Worm (Caenorhabditis elegans): ENCODE data around the gene T24H7.9.
A peak's percentile ranks its signal among the peaks of the same experiment; 100 is the strongest.

T24H7.9 gene

ce11 chrII:6223755-6224154 is 11.6 kb downstream of the T24H7.9 start:
- peak; percentile 57 for TF ChIP-seq nhr-85 (tag)
- peak; percentile 81 for TF ChIP-seq blmp-1 (tag; optimal IDR thresholded peaks at IDR 0.05)
- TF ChIP-seq nhr-237 (tag; optimal IDR thresholded peaks at IDR 0.05) = no peak

- no peak for TF ChIP-seq elt-2 (tag; optimal IDR thresholded peaks at IDR 0.05)
- no peak for TF ChIP-seq tlp-1 (tag; optimal IDR thresholded peaks at IDR 0.05)
- TF ChIP-seq nhr-12 (tag; optimal IDR thresholded peaks at IDR 0.05) = no peak
- no peak for TF ChIP-seq lin-35 (GFP tag; optimal IDR thresholded peaks at IDR 0.05)
- no peak for TF ChIP-seq aha-1 (tag; optimal IDR thresholded peaks at IDR 0.05)
- TF ChIP-seq mdl-1 (tag; optimal IDR thresholded peaks at IDR 0.05) = no peak
- no peak for TF ChIP-seq sox-4 (tag; optimal IDR thresholded peaks at IDR 0.05)
- TF ChIP-seq dpl-1 (GFP tag; optimal IDR thresholded peaks at IDR 0.05) = no peak
- no peak for TF ChIP-seq vab-15 (tag; optimal IDR thresholded peaks at IDR 0.05)
- TF ChIP-seq isw-1 (GFP tag; IDR thresholded peaks at IDR 0.05) = no peak
- TF ChIP-seq dsc-1 (tag; optimal IDR thresholded peaks at IDR 0.05) = no peak
- TF ChIP-seq C16A3.4 (tag; optimal IDR thresholded peaks at IDR 0.05) = no peak
- TF ChIP-seq zag-1 (tag; optimal IDR thresholded peaks at IDR 0.05) = no peak
- TF ChIP-seq pag-3 (tag; optimal IDR thresholded peaks at IDR 0.05; ENCODE audit: borderline replicate concordance, insufficient read depth) = no peak
- TF ChIP-seq ceh-90 (tag; optimal IDR thresholded peaks at IDR 0.05) = no peak
- TF ChIP-seq efl-1 (optimal IDR thresholded peaks at IDR 0.05) = no peak
- no peak for TF ChIP-seq efl-1 (GFP tag; optimal IDR thresholded peaks at IDR 0.05 in 1 of 2)
- no peak for TF ChIP-seq jun-1 (tag; optimal IDR thresholded peaks at IDR 0.05)
- no peak for TF ChIP-seq snu-23 (GFP tag; optimal IDR thresholded peaks at IDR 0.05)
- TF ChIP-seq mab-9 (GFP tag; IDR thresholded peaks at IDR 0.05) = no peak
These were observed 12.7 kb downstream of the T24H7.9 start, which contains the start of gene C30B5.6 for ce11 chrII:6222558-6222957. Gene C30B5.6 (minus strand): TSS chrII:6222658.

- no peak for TF ChIP-seq lsy-2 (tag; optimal IDR thresholded peaks at IDR 0.05)
- no peak for TF ChIP-seq egl-13 (tag; optimal IDR thresholded peaks at IDR 0.05)
- TF ChIP-seq snpc-4 (tag; optimal IDR thresholded peaks at IDR 0.05) = no peak
- no peak for TF ChIP-seq aly-2 (tag; optimal IDR thresholded peaks at IDR 0.05)
- no peak for TF ChIP-seq nhr-90 (tag; optimal IDR thresholded peaks at IDR 0.05; ENCODE audit: poor library complexity)
- no peak for TF ChIP-seq nhr-47 (tag; optimal IDR thresholded peaks at IDR 0.05)
- TF ChIP-seq nhr-71 (tag; optimal IDR thresholded peaks at IDR 0.05) = no peak
- no peak for TF ChIP-seq tbx-2 (tag; optimal IDR thresholded peaks at IDR 0.05)
- no peak for TF ChIP-seq isw-1 (GFP tag; IDR thresholded peaks at IDR 0.05)
- no peak for TF ChIP-seq nhr-28 (tag; optimal IDR thresholded peaks at IDR 0.05)
- TF ChIP-seq unc-98 (GFP tag; IDR thresholded peaks at IDR 0.05) = no peak
- no peak for TF ChIP-seq jun-1 (tag; optimal IDR thresholded peaks at IDR 0.05)
- TF ChIP-seq skn-1 (tag; optimal IDR thresholded peaks at IDR 0.05) = no peak
These were observed 13.8 kb downstream of the T24H7.9 start for ce11 chrII:6221470-6221869.

ce11 chrII:6219346-6219745 is 16.0 kb downstream of the T24H7.9 start, which contains the start of gene mks-2:
Gene mks-2 (minus strand): TSS chrII:6219446.
- TF ChIP-seq efl-3 (GFP tag; optimal IDR thresholded peaks at IDR 0.05) (no peak), efl-1 (optimal IDR thresholded peaks at IDR 0.05) (no peak), efl-1 (GFP tag; optimal IDR thresholded peaks at IDR 0.05 in 1 of 2) (no peak), dpl-1 (GFP tag; optimal IDR thresholded peaks at IDR 0.05) (no peak), nhr-28 (tag; optimal IDR thresholded peaks at IDR 0.05) (no peak), nhr-84 (tag; optimal IDR thresholded peaks at IDR 0.05) (no peak), elt-3 (tag; optimal IDR thresholded peaks at IDR 0.05) (no peak), lin-39 (tag; optimal IDR thresholded peaks at IDR 0.05) (no peak), elt-2 (tag; optimal IDR thresholded peaks at IDR 0.05) (no peak), zag-1 (tag; optimal IDR thresholded peaks at IDR 0.05) (no peak), nhr-90 (tag; optimal IDR thresholded peaks at IDR 0.05; ENCODE audit: poor library complexity) (no peak), fkh-8 (tag; optimal IDR thresholded peaks at IDR 0.05) (no peak), nhr-77 (tag; optimal IDR thresholded peaks at IDR 0.05) (no peak), nhr-12 (tag; optimal IDR thresholded peaks at IDR 0.05) (no peak), Y116A8C.19 (tag; optimal IDR thresholded peaks at IDR 0.05; ENCODE audit: borderline replicate concordance) (no peak), ceh-8 (GFP tag; optimal IDR thresholded peaks at IDR 0.05) (no peak), ces-1 (GFP tag; optimal IDR thresholded peaks at IDR 0.05) (no peak), aha-1 (tag; optimal IDR thresholded peaks at IDR 0.05) (no peak), lsy-2 (tag; optimal IDR thresholded peaks at IDR 0.05) (no peak), tlp-1 (tag; optimal IDR thresholded peaks at IDR 0.05) (no peak)

All from whole organism, L1 larva.